Fruit fly (Drosophila melanogaster) whole organism, embryonic: ENCODE measurements around the gene ND-SGDH.
A peak's percentile ranks its signal among the peaks of the same experiment; 100 is the strongest.

Source experiments
- Adf1 ChIP-seq: fragments of 200-800 bp; sonication (Bioruptor generic); IDR thresholded peaks from 2 replicates; pipeline ENCODE4 v1.3.6; 2022; ENCODE audit warnings: missing biosample characterization, missing genetic modification characterization
- Aef1 ChIP-seq: fragments of 200-800 bp; sonication (Bioruptor generic); IDR thresholded peaks from 3 replicates; pipeline ENCODE4 v1.3.6; 2022; ENCODE audit warnings: missing biosample characterization, missing genetic modification characterization
- Awh ChIP-seq: fragments of 200-800 bp; sonication (Bioruptor generic); IDR thresholded peaks from 2 replicates; pipeline ENCODE4, ENCODE4 v1.3.6; 2022; ENCODE audit warnings: missing biosample characterization, missing genetic modification characterization
- B-H1 ChIP-seq: fragments of 200-800 bp; sonication (Bioruptor generic); IDR thresholded peaks from 3 replicates; pipeline ENCODE4 v1.3.6; 2022; ENCODE audit warnings: missing biosample characterization, missing genetic modification characterization
- Bdp1 ChIP-seq: fragments of 200-800 bp; sonication (Bioruptor generic); optimal IDR thresholded peaks from 3 replicates; lab custom pipeline; 2016; ENCODE audit warnings: missing biosample characterization, missing genetic modification characterization
- Blimp-1 ChIP-seq: fragments of 200-800 bp; sonication (Bioruptor generic); optimal IDR thresholded peaks from 3 replicates; lab custom pipeline; 2018; ENCODE audit warnings: missing biosample characterization, missing genetic modification characterization, mild to moderate bottlenecking, moderate library complexity, missing genetic modification reagents
- BtbVII ChIP-seq: fragments of 200-800 bp; sonication (Bioruptor generic); optimal IDR thresholded peaks from 3 replicates; lab custom pipeline; 2017; ENCODE audit warnings: missing biosample characterization, mild to moderate bottlenecking, missing genetic modification characterization
- CG10565 ChIP-seq: fragments of 200-800 bp; sonication (Bioruptor generic); optimal IDR thresholded peaks from 3 replicates; lab custom pipeline; 2016; ENCODE audit warnings: missing biosample characterization, mild to moderate bottlenecking, missing genetic modification characterization
- CG10979 ChIP-seq: fragments of 200-800 bp; sonication (Bioruptor generic); optimal IDR thresholded peaks from 2 replicates; lab custom pipeline; 2018; ENCODE audit warnings: missing biosample characterization, mild to moderate bottlenecking, missing genetic modification characterization, moderate library complexity
- CG12219 ChIP-seq: fragments of 200-800 bp; sonication (Bioruptor generic); optimal IDR thresholded peaks from 3 replicates; lab custom pipeline; 2018; ENCODE audit warnings: missing biosample characterization, mild to moderate bottlenecking, missing genetic modification characterization
- CG12769 ChIP-seq: fragments of 200-800 bp; sonication (Bioruptor generic); optimal IDR thresholded peaks from 2 replicates; lab custom pipeline; 2019; ENCODE audit warnings: missing biosample characterization, mild to moderate bottlenecking, missing genetic modification characterization, moderate library complexity
- CG13296 ChIP-seq: fragments of 200-800 bp; sonication (Bioruptor generic); optimal IDR thresholded peaks from 3 replicates; lab custom pipeline; 2018; ENCODE audit warnings: missing biosample characterization, mild to moderate bottlenecking, missing genetic modification characterization
- CG13424 ChIP-seq: fragments of 200-800 bp; sonication (Bioruptor generic); optimal IDR thresholded peaks from 2 replicates; lab custom pipeline; 2019; ENCODE audit warnings: missing biosample characterization, mild to moderate bottlenecking, missing genetic modification characterization, moderate library complexity
- CG14050 ChIP-seq: fragments of 200-800 bp; sonication (Bioruptor generic); IDR thresholded peaks from 3 replicates; pipeline ENCODE4 v1.3.6; 2022; ENCODE audit warnings: missing biosample characterization, missing genetic modification characterization
- CG14667 ChIP-seq: fragments of 200-800 bp; sonication (Bioruptor generic); IDR thresholded peaks from 2 replicates; pipeline ENCODE4 v1.3.6; 2022; ENCODE audit warnings: missing biosample characterization, missing genetic modification characterization
- CG15073 ChIP-seq: fragments of 200-800 bp; sonication (Bioruptor generic); optimal IDR thresholded peaks from 2 replicates; lab custom pipeline; 2016; ENCODE audit warnings: missing biosample characterization, missing genetic modification characterization
- CG15601 ChIP-seq: fragments of 200-800 bp; sonication (Bioruptor generic); optimal IDR thresholded peaks from 3 replicates; lab custom pipeline; 2019; ENCODE audit warnings: missing biosample characterization, mild to moderate bottlenecking, missing genetic modification characterization, moderate library complexity
- CG1792 ChIP-seq: fragments of 200-800 bp; sonication (Bioruptor generic); optimal IDR thresholded peaks from 2 replicates; lab custom pipeline; 2016; ENCODE audit warnings: missing biosample characterization, missing genetic modification characterization
- CG1832 ChIP-seq: fragments of 200-800 bp; sonication (Bioruptor generic); optimal IDR thresholded peaks from 2 replicates; lab custom pipeline; 2017; ENCODE audit warnings: missing biosample characterization, mild to moderate bottlenecking, missing genetic modification characterization, inconsistent platforms
- CG3847 ChIP-seq: fragments of 200-800 bp; sonication (Bioruptor generic); IDR thresholded peaks from 2 replicates; pipeline ENCODE4 v1.3.6; 2022; ENCODE audit warnings: missing biosample characterization, missing genetic modification characterization
- CG4282 ChIP-seq: fragments of 200-800 bp; sonication (Bioruptor generic); optimal IDR thresholded peaks from 2 replicates; lab custom pipeline; 2016; ENCODE audit warnings: missing biosample characterization, missing genetic modification characterization
- CG6272 ChIP-seq: fragments of 200-800 bp; sonication (Bioruptor generic); IDR thresholded peaks from 2 replicates; pipeline ENCODE4 v1.3.6; 2022; ENCODE audit warnings: missing biosample characterization, missing genetic modification characterization
- CG7745 ChIP-seq: fragments of 200-800 bp; sonication (Bioruptor generic); optimal IDR thresholded peaks from 2 replicates; lab custom pipeline; 2018; ENCODE audit warnings: missing biosample characterization, mild to moderate bottlenecking, missing genetic modification characterization, moderate library complexity
- CG8290 ChIP-seq, 3 experiments: fragments of 200-800 bp; sonication (Bioruptor generic); optimal IDR thresholded peaks; 2 replicates each; lab custom pipeline; 2016 to 2019; ENCODE audit warnings: missing biosample characterization in 3 of 3, missing genetic modification characterization in 3 of 3, mild to moderate bottlenecking in 2 of 3, moderate library complexity in 1 of 3
- CG8765 ChIP-seq: fragments of 200-800 bp; sonication (Bioruptor generic); IDR thresholded peaks from 2 replicates; pipeline ENCODE4 v1.3.6; 2022; ENCODE audit warnings: missing biosample characterization, missing genetic modification characterization
- Dad ChIP-seq: fragments of 200-800 bp; sonication (Bioruptor generic); optimal IDR thresholded peaks from 3 replicates; lab custom pipeline; 2016; ENCODE audit warnings: missing biosample characterization, missing genetic modification characterization
- Gug ChIP-seq: fragments of 200-800 bp; sonication (Bioruptor generic); IDR thresholded peaks from 4 replicates; pipeline ENCODE4 v1.3.6; 2022; ENCODE audit warnings: missing biosample characterization, missing genetic modification characterization
- Lpt ChIP-seq: fragments of >200 bp; optimal IDR thresholded peaks from 2 replicates; lab custom pipeline; 2018; ENCODE audit warnings: missing biosample characterization, missing genetic modification characterization
- Meics ChIP-seq: fragments of 200-800 bp; sonication (Bioruptor generic); optimal IDR thresholded peaks from 2 replicates; lab custom pipeline; 2017; ENCODE audit warnings: missing biosample characterization, mild to moderate bottlenecking, missing genetic modification characterization
- Mes4 ChIP-seq: fragments of 200-800 bp; sonication (Bioruptor generic); optimal IDR thresholded peaks from 2 replicates; lab custom pipeline; 2016; ENCODE audit warnings: missing biosample characterization, missing genetic modification characterization
- NC2α ChIP-seq: fragments of 200-800 bp; sonication (Bioruptor generic); optimal IDR thresholded peaks from 2 replicates; lab custom pipeline; 2016; ENCODE audit warnings: missing biosample characterization, missing genetic modification characterization
- Oli ChIP-seq: fragments of 200-800 bp; sonication (Bioruptor generic); optimal IDR thresholded peaks from 2 replicates; lab custom pipeline; 2018; ENCODE audit warnings: missing biosample characterization, mild to moderate bottlenecking, missing genetic modification characterization, moderate library complexity
- Sry-δ ChIP-seq: fragments of 200-800 bp; sonication (Bioruptor generic); optimal IDR thresholded peaks from 2 replicates; lab custom pipeline; 2016; ENCODE audit warnings: missing biosample characterization, missing genetic modification characterization
- abd-A ChIP-seq: fragments of 200-800 bp; sonication (Bioruptor generic); optimal IDR thresholded peaks from 3 replicates; lab custom pipeline; 2019; ENCODE audit warnings: missing biosample characterization, mild to moderate bottlenecking, missing genetic modification characterization, moderate library complexity
- bcd ChIP-seq: fragments of 200-800 bp; sonication (Bioruptor generic); optimal IDR thresholded peaks from 2 replicates; lab custom pipeline; 2017; ENCODE audit warnings: missing biosample characterization, mild to moderate bottlenecking, missing genetic modification characterization
- bigmax ChIP-seq: fragments of 200-800 bp; sonication (Bioruptor generic); optimal IDR thresholded peaks from 2 replicates; lab custom pipeline; 2018; ENCODE audit warnings: missing biosample characterization, mild to moderate bottlenecking, missing genetic modification characterization
- br ChIP-seq: fragments of >200 bp; optimal IDR thresholded peaks from 2 replicates; lab custom pipeline; 2017
- dati ChIP-seq: fragments of 200-800 bp; sonication (Bioruptor generic); IDR thresholded peaks from 2 replicates; pipeline ENCODE4 v1.3.6; 2022; ENCODE audit warnings: missing biosample characterization, missing genetic modification characterization
- dm ChIP-seq: fragments of 200-800 bp; sonication (Bioruptor generic); optimal IDR thresholded peaks from 3 replicates; lab custom pipeline; 2016; ENCODE audit warnings: missing biosample characterization, missing genetic modification characterization
- fu2 ChIP-seq: fragments of 200-800 bp; sonication (Bioruptor generic); optimal IDR thresholded peaks from 2 replicates; lab custom pipeline; 2016; ENCODE audit warnings: missing biosample characterization, missing genetic modification characterization
- grn ChIP-seq: fragments of 200-800 bp; sonication (Bioruptor generic); optimal IDR thresholded peaks from 3 replicates; lab custom pipeline; 2017; ENCODE audit warnings: missing biosample characterization, missing genetic modification characterization
- gro ChIP-seq: fragments of 200-800 bp; sonication (Bioruptor generic); optimal IDR thresholded peaks from 2 replicates; lab custom pipeline; 2016; ENCODE audit warnings: missing biosample characterization, missing genetic modification characterization
- mirr ChIP-seq: fragments of 200-800 bp; sonication (Bioruptor generic); optimal IDR thresholded peaks from 3 replicates; lab custom pipeline; 2018; ENCODE audit warnings: missing biosample characterization, mild to moderate bottlenecking, missing genetic modification characterization
- nerfin-2 ChIP-seq: fragments of 200-800 bp; sonication (Bioruptor generic); IDR thresholded peaks from 2 replicates; pipeline ENCODE4 v1.3.6; 2022; ENCODE audit warnings: missing biosample characterization, missing genetic modification characterization; ENCODE audit not compliant: partially characterized antibody
- odd ChIP-seq: fragments of 200-800 bp; sonication (Bioruptor generic); optimal IDR thresholded peaks from 2 replicates; lab custom pipeline; 2017; ENCODE audit warnings: missing biosample characterization, mild to moderate bottlenecking, missing genetic modification characterization
- ranshi ChIP-seq: fragments of 200-800 bp; sonication (Bioruptor generic); IDR thresholded peaks from 2 replicates; pipeline ENCODE4 v1.3.6; 2022; ENCODE audit warnings: missing biosample characterization, missing genetic modification characterization
- sc ChIP-seq, 3 experiments: fragments of >200 bp in 2 of 3; fragments of 200-800 bp in 1 of 3; sonication (Bioruptor generic) in 1 of 3; optimal IDR thresholded peaks; 2 replicates in 2 of 3; 3 replicates in 1 of 3; lab custom pipeline; 2017; ENCODE audit warnings: mild to moderate bottlenecking in 1 of 3, missing biosample characterization in 1 of 3, missing genetic modification characterization in 1 of 3, missing genetic modification reagents in 1 of 3
- stwl ChIP-seq: fragments of 200-800 bp; sonication (Bioruptor generic); optimal IDR thresholded peaks from 3 replicates; lab custom pipeline; 2018; ENCODE audit warnings: missing biosample characterization, mild to moderate bottlenecking, missing genetic modification characterization, moderate library complexity
- trem ChIP-seq: fragments of 200-800 bp; optimal IDR thresholded peaks from 3 replicates; lab custom pipeline; 2019; ENCODE audit warnings: missing biosample characterization, mild to moderate bottlenecking, missing genetic modification characterization, moderate library complexity
- zen2 ChIP-seq: fragments of 200-800 bp; sonication (Bioruptor generic); IDR thresholded peaks from 3 replicates; pipeline ENCODE4 v1.3.6; 2022; ENCODE audit warnings: missing biosample characterization, missing genetic modification characterization; ENCODE audit not compliant: partially characterized antibody

Gene ND-SGDH

DNA sequence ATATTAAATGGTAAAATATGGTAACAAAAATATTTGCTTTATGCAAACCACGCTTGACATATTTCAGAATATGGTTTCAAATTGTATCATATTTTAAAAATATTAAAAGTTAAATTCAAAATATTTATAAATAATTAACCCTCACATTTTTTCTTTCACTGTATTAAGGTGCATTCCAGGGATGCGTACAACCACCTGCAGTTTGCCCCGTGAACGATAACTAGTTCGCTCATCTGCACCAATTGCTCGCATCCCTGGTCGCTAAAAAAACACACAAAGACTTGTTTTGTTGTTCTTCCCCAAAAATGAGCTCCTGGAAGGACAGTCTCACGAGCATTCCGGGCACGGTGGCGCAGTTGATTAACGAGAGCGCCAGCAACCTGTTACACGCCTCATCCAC, 6.5 kb downstream of the ND-SGDH start, which contains the start of gene DEF8 (continued):
- TF ChIP-seq Lpt (no peak), Awh (peak; percentile 90), CG10565 (no peak), bigmax (GFP tag; lab: Kevin White, UChicago) (no peak), grn (GFP tag; lab: Kevin White, UChicago) (no peak), odd (peak; percentile 82), CG14050 (GFP tag; lab: Robert Waterston, UW) (peak; percentile 77; the same call in 2 of the 3 replicates), mirr (GFP tag; lab: Kevin White, UChicago) (no peak), CG4282 (no peak), Blimp-1 (peak; percentile 90), nerfin-2 (GFP tag; lab: Robert Waterston, UW) (no peak), abd-A (tag; lab: Kevin White, UChicago) (no peak), Bdp1 (GFP tag; lab: Kevin White, UChicago) (no peak), Adf1 (GFP tag; lab: Robert Waterston, UW) (peak; percentile 54; the same call in 1 of the 2 replicates), CG13296 (GFP tag; lab: Kevin White, UChicago) (peak; percentile 88), CG1792 (GFP tag; lab: Kevin White, UChicago) (no peak), trem (tag; lab: Kevin White, UChicago) (peak; percentile 84), fu2 (peak; percentile 18), CG8290 (GFP tag; optimal IDR thresholded peaks at IDR 0.05; lab: Kevin White, UChicago) (peak; percentile 79), CG8290 (tag; optimal IDR thresholded peaks at IDR 0.05; lab: Kevin White, UChicago) (no peak), Aef1 (GFP tag; lab: Robert Waterston, UW) (peak; percentile 77), B-H1 (GFP tag; lab: Robert Waterston, UW) (peak; percentile 76), CG12769 (tag; lab: Kevin White, UChicago) (no peak), br (lab: Kevin White, UChicago) (no peak), dm (GFP tag; lab: Kevin White, UChicago) (peak; percentile 63), ranshi (GFP tag; lab: Robert Waterston, UW) (peak; percentile 91), CG13424 (tag; lab: Kevin White, UChicago) (peak; percentile 87), Oli (peak; percentile 85), CG1832 (GFP tag; lab: Kevin White, UChicago) (no peak), CG7745 (tag; lab: Kevin White, UChicago) (peak; percentile 18), CG15073 (GFP tag; lab: Kevin White, UChicago) (no peak), Mes4 (GFP tag; lab: Kevin White, UChicago) (peak; percentile 6), stwl (peak; percentile 56), CG14667 (GFP tag; lab: Robert Waterston, UW) (peak; percentile 54; the same call in 1 of the 2 replicates), CG10979 (tag; lab: Kevin White, UChicago) (peak; percentile 92), sc (optimal IDR thresholded peaks at IDR 0.05; lab: Kevin White, UChicago) (no peak), sc (GFP tag; optimal IDR thresholded peaks at IDR 0.05; lab: Kevin White, UChicago) (peak; percentile 65), CG15601 (tag; lab: Kevin White, UChicago) (peak; percentile 87), Meics (GFP tag; lab: Kevin White, UChicago) (peak; percentile 84), Sry-δ (GFP tag; lab: Kevin White, UChicago) (peak; percentile 44), Dad (GFP tag; lab: Kevin White, UChicago) (peak; percentile 60), gro (GFP tag; lab: Kevin White, UChicago) (peak; percentile 36), BtbVII (GFP tag; lab: Kevin White, UChicago) (peak; percentile 61), CG6272 (GFP tag; lab: Robert Waterston, UW) (peak; percentile 54; the same call in 1 of the 2 replicates), NC2α (GFP tag; lab: Kevin White, UChicago) (peak; percentile 17), CG3847 (GFP tag; lab: Robert Waterston, UW) (peak; percentile 71), Gug (peak; percentile 48; the same call in 1 of the 4 replicates), zen2 (GFP tag; lab: Robert Waterston, UW) (no peak), CG8765 (GFP tag; lab: Robert Waterston, UW) (peak; percentile 26; the same call in 1 of the 2 replicates), CG12219 (GFP tag; lab: Kevin White, UChicago) (peak; percentile 49), dati (GFP tag; lab: Robert Waterston, UW) (peak; percentile 83), bcd (GFP tag; lab: Kevin White, UChicago) (peak; percentile 78)
